Worm (Caenorhabditis elegans) whole organism, early embryonic: Measurements from ENCODE around the gene fbxc-42.

Experiments
- F13C5.2 ChIP-seq: sonication (generic microtip); optimal IDR thresholded peaks from 2 replicates; lab custom pipeline; 2017; ENCODE audit warnings: mild to moderate bottlenecking, missing genetic modification characterization, inconsistent platforms, missing compliant biosample characterization
- aly-1 ChIP-seq: sonication (generic microtip); optimal IDR thresholded peaks from 2 replicates; lab custom pipeline; 2016; ENCODE audit warnings: missing genetic modification characterization, missing compliant biosample characterization
- ama-1 ChIP-seq: fragments of 150-350 bp; optimal IDR thresholded peaks from 2 replicates; lab custom pipeline; 2014
- ets-7 ChIP-seq: sonication (generic microtip); optimal IDR thresholded peaks from 2 replicates; lab custom pipeline; 2016; ENCODE audit warnings: missing genotype, missing genetic modification characterization, missing compliant biosample characterization
- flt-1 ChIP-seq: fragments of 200-800 bp; sonication (Bioruptor generic); IDR thresholded peaks from 2 replicates; pipeline ENCODE4 v1.3.6; 2022; ENCODE audit warnings: missing genetic modification characterization, missing compliant biosample characterization
- hmbx-1 ChIP-seq: sonication (generic microtip); optimal IDR thresholded peaks from 2 replicates; lab custom pipeline; 2016; ENCODE audit warnings: mild to moderate bottlenecking, missing genetic modification characterization, missing compliant biosample characterization
- hmg-4 ChIP-seq: fragments of 200-800 bp; sonication (Bioruptor generic); optimal IDR thresholded peaks from 2 replicates; lab custom pipeline; 2018; ENCODE audit warnings: mild to moderate bottlenecking, missing genetic modification characterization, missing compliant biosample characterization
- hnd-1 ChIP-seq: sonication (generic microtip); optimal IDR thresholded peaks from 2 replicates; lab custom pipeline; 2016; ENCODE audit warnings: missing genetic modification characterization, missing compliant biosample characterization
- pes-1 ChIP-seq: fragments of 200-800 bp; sonication (Bioruptor generic); IDR thresholded peaks from 2 replicates; pipeline ENCODE4 v1.3.6; 2022; ENCODE audit warnings: missing genetic modification reagents, missing genetic modification characterization, missing compliant biosample characterization
- scrt-1 ChIP-seq: fragments of 200-800 bp; sonication (Bioruptor generic); IDR thresholded peaks from 2 replicates; pipeline ENCODE4 v1.3.6; 2022; ENCODE audit warnings: missing genetic modification characterization, missing compliant biosample characterization
- tbx-11 ChIP-seq: fragments of 200-800 bp; sonication (Bioruptor generic); IDR thresholded peaks from 2 replicates; pipeline ENCODE4 v1.3.6; 2022; ENCODE audit warnings: missing genetic modification characterization, missing compliant biosample characterization

DNA sequence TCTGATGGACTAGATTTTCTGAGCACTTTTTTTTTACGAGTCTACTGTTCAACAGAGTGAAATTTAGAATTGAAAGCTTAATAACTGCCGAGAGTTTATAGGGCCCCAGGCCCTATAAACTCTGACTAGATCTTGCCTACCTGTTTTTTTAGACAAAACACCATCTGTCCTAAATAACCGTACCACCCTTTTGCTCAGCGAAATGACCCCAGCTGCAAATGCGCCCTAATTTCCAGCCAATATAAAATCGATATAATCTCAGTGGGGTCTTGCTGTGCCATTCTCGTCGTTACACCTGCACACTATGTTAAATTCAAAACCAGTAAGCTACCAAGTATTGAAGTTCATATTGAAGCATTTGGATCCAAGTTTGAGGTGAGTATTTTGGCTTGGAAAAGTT is 17.4 kb upstream of the fbxc-42 start, which contains the start of gene fbxc-14:
- TF ChIP-seq ama-1 (lab: Kevin White, UChicago) (no peak), ets-7 (tag; lab: Kevin White, UChicago) (no peak), aly-1 (no peak), tbx-11 (GFP tag; lab: Robert Waterston, UW) (no peak), F13C5.2 (tag; lab: Kevin White, UChicago) (no peak), pes-1 (GFP tag; lab: Robert Waterston, UW) (no peak), hmg-4 (GFP tag; lab: Kevin White, UChicago) (no peak), hmbx-1 (tag; lab: Kevin White, UChicago) (no peak), scrt-1 (GFP tag; lab: Robert Waterston, UW) (no peak), hnd-1 (no peak), flt-1 (GFP tag; lab: Robert Waterston, UW) (no peak)
